Worm (Caenorhabditis elegans) whole organism, L4 larva: ENCODE measurements around the gene kin-18.

Experiments used
- R02D3.7 ChIP-seq: fragments of 150-350 bp; sonication (generic microtip); optimal IDR thresholded peaks from 3 replicates; lab custom pipeline; 2014; ENCODE audit warnings: missing biosample characterization, missing genetic modification characterization
- ama-1 ChIP-seq: fragments of 150-350 bp; optimal IDR thresholded peaks from 2 replicates; lab custom pipeline; 2014; ENCODE audit warnings: inconsistent platforms, mixed read lengths
- daf-19 ChIP-seq: fragments of 200-800 bp; sonication (Bioruptor generic); conservative IDR thresholded peaks from 2 replicates; pipeline ENCODE4 v1.3.6; 2022; ENCODE audit warnings: missing genetic modification characterization, missing compliant biosample characterization
- lsy-2 ChIP-seq, 2 experiments: fragments of 150-350 bp in 1 of 2; sonication (generic microtip) in 1 of 2; optimal IDR thresholded peaks; 2 replicates each; lab custom pipeline; 2014 to 2017; ENCODE audit warnings: missing biosample characterization in 2 of 2, missing genetic modification characterization in 2 of 2
- nhr-25 ChIP-seq: sonication (generic microtip); optimal IDR thresholded peaks from 2 replicates; lab custom pipeline; 2017; ENCODE audit warnings: missing genetic modification characterization, mild to moderate bottlenecking, missing compliant biosample characterization, antibody characterized with exemption, moderate library complexity, borderline replicate concordance; ENCODE audit not compliant: insufficient read depth

ce11 chrIII:6164253-6164971, 46.0 kb downstream of the kin-18 start, which contains the start of gene F42A10.9:
- no peak for TF ChIP-seq nhr-25 (tag; lab: Kevin White, UChicago)
- TF ChIP-seq daf-19 (GFP tag; lab: Robert Waterston, UW) = no peak
- peak in 1 of 2 experiments; percentile 52 for TF ChIP-seq lsy-2 (tag; optimal IDR thresholded peaks at IDR 0.05; lab: Kevin White, UChicago)
- peak; percentile 88 for TF ChIP-seq ama-1
- no peak for TF ChIP-seq R02D3.7 (tag; lab: Kevin White, UChicago)
